Worm (Caenorhabditis elegans): Measurements from ENCODE around the gene T04C9.2.

DNA sequence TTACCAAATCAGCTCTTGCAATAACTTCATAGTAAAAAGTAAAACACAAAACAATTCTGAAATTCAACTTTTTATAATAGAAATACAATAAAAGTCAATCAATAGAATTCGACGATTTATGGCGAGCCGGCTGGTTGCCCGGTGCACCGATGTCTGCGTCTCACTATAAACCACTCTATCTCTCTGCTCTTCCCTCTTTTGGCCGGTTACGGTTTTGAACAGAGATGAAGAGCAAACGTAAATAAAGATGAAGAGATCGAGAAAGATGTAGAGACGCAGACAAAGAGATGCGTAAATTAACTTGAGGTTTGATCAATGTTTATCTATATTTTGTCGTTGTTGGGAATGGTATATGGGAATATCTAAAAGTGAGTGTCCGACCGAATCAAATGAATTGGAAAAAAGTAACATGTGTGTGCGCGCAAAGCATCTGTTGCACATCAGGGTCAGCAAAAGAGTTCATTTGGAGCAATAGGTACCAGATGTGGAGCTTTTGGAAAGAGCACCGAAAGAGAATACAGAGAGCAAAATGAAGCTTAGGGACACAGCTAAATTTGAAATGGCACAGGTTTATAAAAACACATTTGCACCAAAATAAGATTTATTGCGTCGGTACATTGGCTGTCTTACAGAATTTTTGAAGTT is 11.3 kb upstream of the T04C9.2 start:
- TF ChIP-seq tab-1 (GFP tag; IDR thresholded peaks at IDR 0.05) (no peak), flt-1 (GFP tag; IDR thresholded peaks at IDR 0.05) (no peak), cog-1 (tag; optimal IDR thresholded peaks at IDR 0.05) (no peak)
